Worm (Caenorhabditis elegans): Measurements from ENCODE around the gene rsp-4.
A peak's percentile ranks its signal among the peaks of the same experiment; 100 is the strongest.

Gene rsp-4

DNA sequence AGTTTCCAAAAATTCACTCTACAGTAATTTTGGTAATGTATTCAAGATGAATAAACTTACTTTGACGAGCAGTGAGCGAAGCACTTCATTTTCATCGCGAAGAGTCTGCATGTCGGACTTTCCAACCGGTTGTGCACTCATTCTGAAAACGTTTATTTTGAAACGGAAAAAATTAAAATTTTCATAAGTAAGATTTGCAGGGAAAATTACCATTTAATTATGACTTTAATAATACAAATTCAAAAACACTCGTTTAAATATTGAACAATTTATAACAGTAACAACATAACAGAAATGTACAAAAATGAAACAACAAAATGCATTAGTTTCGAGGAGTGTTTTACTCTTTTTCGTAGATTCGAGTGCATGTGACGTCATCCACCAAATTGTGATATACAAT lies 23.8 kb upstream of the rsp-4 start, which contains the start of the genes EEED8.13 and EEED8.18:
Gene EEED8.13, minus strand, starts transcription at position 101 of the 400 bp plus-strand sequence.
Gene EEED8.18, minus strand, starts transcription at position 144 of the 400 bp plus-strand sequence.
- TF ChIP-seq flt-1 (GFP tag; IDR thresholded peaks at IDR 0.05) (no peak), ets-7 (tag; optimal IDR thresholded peaks at IDR 0.05) (no peak), B0310.2 (tag; optimal IDR thresholded peaks at IDR 0.05) (no peak), scrt-1 (GFP tag; IDR thresholded peaks at IDR 0.05) (no peak), aly-1 (tag; optimal IDR thresholded peaks at IDR 0.05) (no peak), tra-4 (tag; optimal IDR thresholded peaks at IDR 0.05) (no peak), tbx-11 (GFP tag; IDR thresholded peaks at IDR 0.05) (no peak), ama-1 (optimal IDR thresholded peaks at IDR 0.05) (no peak)

DNA sequence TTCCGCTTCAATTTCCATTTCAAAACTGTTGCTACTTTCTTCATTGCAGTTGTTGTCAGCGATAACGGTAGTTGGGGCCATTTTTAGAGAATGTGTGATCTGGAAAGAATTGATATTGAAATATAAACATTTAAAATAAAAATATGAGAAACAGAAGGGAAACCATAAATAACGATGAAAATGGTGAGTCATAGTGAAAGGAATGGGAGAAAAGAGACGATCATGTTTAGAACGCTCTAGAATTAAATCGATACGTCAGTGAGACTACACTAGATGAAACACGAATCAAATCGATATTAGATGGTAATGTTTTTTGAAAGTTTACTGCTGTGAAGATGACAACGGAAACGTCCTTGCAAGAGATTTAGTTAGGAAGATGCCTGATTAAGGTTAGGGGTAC lies 20.3 kb upstream of the rsp-4 start, which contains the start of the genes EEED8.12 and EEED8.4:
Gene EEED8.12, minus strand, starts transcription at position 101 of the 400 bp plus-strand sequence.
Gene EEED8.4, plus strand, starts transcription at position 396 of the 400 bp plus-strand sequence.
- no peak for TF ChIP-seq hmbx-1 (tag; optimal IDR thresholded peaks at IDR 0.05)
- no peak for TF ChIP-seq ceh-36 (tag; optimal IDR thresholded peaks at IDR 0.05)
- no peak for TF ChIP-seq ceh-13 (GFP tag; optimal IDR thresholded peaks at IDR 0.05)
- no peak for TF ChIP-seq ama-1 (optimal IDR thresholded peaks at IDR 0.05)
- no peak for TF ChIP-seq scrt-1 (GFP tag; IDR thresholded peaks at IDR 0.05)
- TF ChIP-seq hnd-1 (tag; optimal IDR thresholded peaks at IDR 0.05) = no peak
- TF ChIP-seq hmg-4 (GFP tag; optimal IDR thresholded peaks at IDR 0.05) = no peak
- TF ChIP-seq F13C5.2 (tag; optimal IDR thresholded peaks at IDR 0.05) = no peak

DNA sequence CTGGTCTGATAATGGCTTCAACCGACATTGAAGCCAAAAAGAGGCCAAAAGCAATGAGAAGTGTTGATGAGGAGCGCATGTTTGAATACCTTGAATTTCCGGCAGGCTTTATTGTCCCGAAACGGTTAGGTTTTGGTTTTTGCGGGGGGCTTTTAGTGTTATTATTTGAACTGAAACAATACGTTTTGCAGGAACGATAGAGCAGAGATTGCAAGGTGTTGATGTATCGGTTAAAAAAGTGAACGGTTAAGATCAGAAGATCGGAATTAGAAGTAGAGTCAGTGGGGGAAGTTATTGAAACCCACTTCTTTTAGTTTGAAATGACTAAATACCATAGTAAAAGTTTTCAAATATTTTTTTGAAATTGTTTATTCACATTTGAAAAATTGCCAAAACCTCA lies 18.9 kb upstream of the rsp-4 start, which contains the start of gene clec-141:
Gene clec-141, minus strand, starts transcription at position 101 of the 400 bp plus-strand sequence.
- TF ChIP-seq hmbx-1 (tag; optimal IDR thresholded peaks at IDR 0.05) (no peak), ama-1 (optimal IDR thresholded peaks at IDR 0.05) (no peak), pes-1 (GFP tag; IDR thresholded peaks at IDR 0.05) (no peak), ceh-36 (tag; optimal IDR thresholded peaks at IDR 0.05) (no peak)

DNA sequence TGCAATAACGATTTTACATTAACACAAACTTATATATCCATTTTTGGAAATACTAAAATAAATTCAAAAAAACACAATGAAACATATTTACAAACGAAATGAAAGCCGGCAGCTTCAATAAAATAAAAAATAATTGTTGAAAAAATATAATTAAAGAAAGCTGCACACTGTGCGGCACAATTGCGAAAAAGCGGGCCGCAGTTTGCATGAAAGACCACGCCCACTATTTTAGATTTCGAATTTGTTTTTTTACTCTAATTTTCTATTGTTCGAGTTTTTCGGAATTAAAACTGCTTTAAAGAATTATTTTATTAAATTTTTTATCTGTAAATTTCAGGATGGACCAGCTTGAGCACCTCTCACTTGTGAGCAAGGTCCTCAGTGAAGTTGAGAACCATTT lies 10.6 kb upstream of the rsp-4 start, which contains the start of gene mog-5:
Gene mog-5, plus strand, starts transcription at position 338 of the 400 bp plus-strand sequence.
- peak; percentile 9 for TF ChIP-seq ceh-13 (GFP tag; optimal IDR thresholded peaks at IDR 0.05)
- TF ChIP-seq hmbx-1 (tag; optimal IDR thresholded peaks at IDR 0.05) = no peak
- TF ChIP-seq scrt-1 (GFP tag; IDR thresholded peaks at IDR 0.05) = 0 out of 2 replicates have a peak, but pooled peaks have one; percentile 46
- TF ChIP-seq tbx-11 (GFP tag; IDR thresholded peaks at IDR 0.05) = peak; percentile 65; the same call in 1 of the 2 replicates
- TF ChIP-seq aly-1 (tag; optimal IDR thresholded peaks at IDR 0.05) = no peak
- TF ChIP-seq flt-1 (GFP tag; IDR thresholded peaks at IDR 0.05) = peak; percentile 65
- TF ChIP-seq tra-4 (tag; optimal IDR thresholded peaks at IDR 0.05) = no peak
- TF ChIP-seq ama-1 (optimal IDR thresholded peaks at IDR 0.05) = no peak
- TF ChIP-seq pes-1 (GFP tag; IDR thresholded peaks at IDR 0.05) = no peak; the same call in 1 of the 2 replicates
- TF ChIP-seq hnd-1 (tag; optimal IDR thresholded peaks at IDR 0.05) = no peak
- TF ChIP-seq F13C5.2 (tag; optimal IDR thresholded peaks at IDR 0.05) = peak; percentile 83
- no peak for TF ChIP-seq B0310.2 (tag; optimal IDR thresholded peaks at IDR 0.05)
- TF ChIP-seq sea-1 (GFP tag; conservative IDR thresholded peaks at IDR 0.05) = 0 out of 2 replicates have a peak, but pooled peaks have one; percentile 55
- TF ChIP-seq ets-7 (tag; optimal IDR thresholded peaks at IDR 0.05) = no peak
- TF ChIP-seq hmg-4 (GFP tag; optimal IDR thresholded peaks at IDR 0.05) = no peak
- no peak for TF ChIP-seq ceh-36 (tag; optimal IDR thresholded peaks at IDR 0.05)
- TF ChIP-seq tbx-37 (GFP tag; conservative IDR thresholded peaks at IDR 0.05) = no peak

DNA sequence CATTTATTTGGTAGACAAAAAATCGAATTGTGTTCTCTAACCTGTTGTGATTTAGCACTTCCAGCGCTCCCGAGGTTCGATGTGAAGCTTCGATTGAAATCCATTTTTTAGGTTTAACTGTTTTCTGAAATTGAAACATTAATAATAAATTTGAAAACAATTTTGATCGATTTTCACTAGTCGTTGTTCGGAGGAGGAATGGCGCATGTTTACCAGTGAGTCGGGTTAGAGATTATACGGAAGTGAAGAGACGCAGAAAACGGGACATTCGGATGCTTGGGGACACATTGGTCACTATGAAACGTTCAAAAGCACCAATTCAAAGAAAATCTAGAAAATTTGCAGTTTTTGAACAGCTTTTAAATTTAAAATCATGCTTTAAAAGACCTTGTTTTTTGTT lies 10.1 kb upstream of the rsp-4 start, which contains the start of gene fbxl-3:
Gene fbxl-3, minus strand, starts transcription at position 124 of the 400 bp plus-strand sequence.
- TF ChIP-seq hmbx-1 (tag; optimal IDR thresholded peaks at IDR 0.05) (no peak), ceh-13 (GFP tag; optimal IDR thresholded peaks at IDR 0.05) (no peak)

DNA sequence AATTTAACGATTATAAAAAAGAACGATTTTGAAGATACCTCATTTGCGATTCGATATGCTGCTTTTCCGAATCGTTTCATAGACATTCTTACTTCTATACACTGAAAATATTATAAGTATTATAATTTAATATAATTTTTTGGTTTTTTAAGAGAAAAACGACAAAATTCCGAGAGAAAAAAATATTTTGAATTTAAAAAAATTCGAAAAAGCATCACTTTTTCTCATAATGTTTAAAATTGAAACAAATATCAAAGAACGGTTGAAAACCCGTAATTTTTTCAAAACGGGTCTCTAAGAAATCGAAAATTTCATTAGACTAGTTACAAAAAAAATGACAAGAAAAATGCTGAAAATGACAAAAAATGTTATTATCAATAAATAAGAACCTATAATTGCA lies 7.0 kb upstream of the rsp-4 start, which contains the start of gene pink-1:
Gene pink-1, minus strand, starts transcription at position 101 of the 400 bp plus-strand sequence.
- TF ChIP-seq hmg-4 (GFP tag; optimal IDR thresholded peaks at IDR 0.05) = no peak
- TF ChIP-seq tbx-11 (GFP tag; IDR thresholded peaks at IDR 0.05) = no peak
- no peak for TF ChIP-seq ceh-36 (tag; optimal IDR thresholded peaks at IDR 0.05)
- TF ChIP-seq F13C5.2 (tag; optimal IDR thresholded peaks at IDR 0.05) = no peak
- TF ChIP-seq hnd-1 (tag; optimal IDR thresholded peaks at IDR 0.05) = no peak
- no peak for TF ChIP-seq aly-1 (tag; optimal IDR thresholded peaks at IDR 0.05)
- TF ChIP-seq flt-1 (GFP tag; IDR thresholded peaks at IDR 0.05) = no peak

DNA sequence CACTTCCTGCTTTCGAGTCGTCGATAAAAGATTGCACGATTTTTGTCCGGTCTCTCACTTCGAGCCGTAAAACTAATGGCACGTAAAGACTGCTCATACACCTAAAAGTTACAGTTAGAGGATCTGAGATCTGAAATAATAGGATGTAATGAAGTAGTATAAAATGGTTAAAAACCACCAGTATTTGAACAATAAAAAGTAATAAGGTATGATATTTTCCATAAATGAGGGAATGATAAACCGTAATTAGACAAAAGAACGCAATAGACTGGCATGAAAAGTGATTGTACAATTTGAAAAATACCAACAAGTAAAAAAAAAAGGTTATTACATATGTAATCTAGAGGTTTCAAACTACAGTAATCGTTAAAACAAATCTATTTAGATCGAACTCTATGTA lies 4.5 kb upstream of the rsp-4 start, which contains the start of gene brap-2:
Gene brap-2, minus strand, starts transcription at position 101 of the 400 bp plus-strand sequence.
- TF ChIP-seq hmbx-1 (tag; optimal IDR thresholded peaks at IDR 0.05) (no peak), sea-1 (GFP tag; conservative IDR thresholded peaks at IDR 0.05) (no peak), flt-1 (GFP tag; IDR thresholded peaks at IDR 0.05) (no peak), tra-4 (tag; optimal IDR thresholded peaks at IDR 0.05) (no peak), tbx-37 (GFP tag; conservative IDR thresholded peaks at IDR 0.05) (no peak), tbx-11 (GFP tag; IDR thresholded peaks at IDR 0.05) (no peak), ets-7 (tag; optimal IDR thresholded peaks at IDR 0.05) (no peak), aly-1 (tag; optimal IDR thresholded peaks at IDR 0.05) (no peak), B0310.2 (tag; optimal IDR thresholded peaks at IDR 0.05) (no peak), scrt-1 (GFP tag; IDR thresholded peaks at IDR 0.05) (no peak), hnd-1 (tag; optimal IDR thresholded peaks at IDR 0.05) (no peak)

DNA sequence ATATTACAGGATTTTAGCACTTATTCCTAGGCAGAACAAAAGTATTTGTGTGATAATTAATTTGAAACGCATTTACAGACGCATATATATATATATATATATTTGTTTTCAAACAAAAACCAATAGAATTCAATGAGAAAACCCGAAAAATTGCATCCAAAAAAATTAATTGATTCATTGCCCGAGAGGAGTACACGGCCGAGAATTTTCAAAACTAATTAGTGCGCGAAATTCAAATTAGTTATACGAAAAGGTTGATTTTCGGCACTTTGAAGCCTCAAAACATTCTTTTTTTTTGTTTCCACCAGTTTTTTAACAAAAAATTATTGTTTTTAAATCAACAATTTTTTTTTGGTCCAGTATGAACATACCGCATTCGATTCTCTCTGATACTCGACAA lies 2.8 kb upstream of the rsp-4 start:
- TF ChIP-seq B0310.2 (tag; optimal IDR thresholded peaks at IDR 0.05) (no peak), ceh-13 (GFP tag; optimal IDR thresholded peaks at IDR 0.05) (no peak), tra-4 (tag; optimal IDR thresholded peaks at IDR 0.05) (no peak), hmg-4 (GFP tag; optimal IDR thresholded peaks at IDR 0.05) (no peak), ama-1 (optimal IDR thresholded peaks at IDR 0.05) (no peak), ets-7 (tag; optimal IDR thresholded peaks at IDR 0.05) (no peak), pes-1 (GFP tag; IDR thresholded peaks at IDR 0.05) (no peak), tbx-37 (GFP tag; conservative IDR thresholded peaks at IDR 0.05) (no peak), sea-1 (GFP tag; conservative IDR thresholded peaks at IDR 0.05) (no peak), F13C5.2 (tag; optimal IDR thresholded peaks at IDR 0.05) (no peak), hnd-1 (tag; optimal IDR thresholded peaks at IDR 0.05) (no peak), tbx-11 (GFP tag; IDR thresholded peaks at IDR 0.05) (no peak), ceh-36 (tag; optimal IDR thresholded peaks at IDR 0.05) (no peak)
